Worm (Caenorhabditis elegans) whole organism, young adult: ENCODE data around the gene sri-60.

Experiments used
- B0019.2 ChIP-seq: fragments of 200-800 bp; sonication (Bioruptor generic); conservative IDR thresholded peaks from 2 replicates; pipeline ENCODE4 v1.3.6; 2022; ENCODE audit warnings: missing genetic modification reagents, missing genetic modification characterization, missing compliant biosample characterization
- let-607 ChIP-seq, 2 experiments: fragments of 200-800 bp in 1 of 2; sonication (Bioruptor generic) in 1 of 2; sonication (generic microtip) in 1 of 2; optimal IDR thresholded peaks; 2 replicates each; lab custom pipeline; 2016 to 2018; ENCODE audit warnings: mild to moderate bottlenecking in 2 of 2, missing compliant biosample characterization in 2 of 2, missing genetic modification characterization in 2 of 2, moderate library complexity in 2 of 2, missing genotype in 1 of 2
- madf-10 ChIP-seq: sonication (generic microtip); optimal IDR thresholded peaks from 2 replicates; lab custom pipeline; 2016; ENCODE audit warnings: mild to moderate bottlenecking, missing genetic modification characterization, missing compliant biosample characterization
- nhr-90 ChIP-seq: sonication (generic microtip); optimal IDR thresholded peaks from 2 replicates; lab custom pipeline; 2016; ENCODE audit warnings: missing genotype, mild to moderate bottlenecking, missing genetic modification characterization, missing compliant biosample characterization
- snpc-1.1 ChIP-seq: sonication (generic microtip); optimal IDR thresholded peaks from 2 replicates; lab custom pipeline; 2017; ENCODE audit warnings: missing genetic modification characterization, mild to moderate bottlenecking, missing compliant biosample characterization, antibody characterized with exemption, moderate library complexity, missing genotype, missing genetic modification reagents; ENCODE audit not compliant: insufficient read depth

DNA sequence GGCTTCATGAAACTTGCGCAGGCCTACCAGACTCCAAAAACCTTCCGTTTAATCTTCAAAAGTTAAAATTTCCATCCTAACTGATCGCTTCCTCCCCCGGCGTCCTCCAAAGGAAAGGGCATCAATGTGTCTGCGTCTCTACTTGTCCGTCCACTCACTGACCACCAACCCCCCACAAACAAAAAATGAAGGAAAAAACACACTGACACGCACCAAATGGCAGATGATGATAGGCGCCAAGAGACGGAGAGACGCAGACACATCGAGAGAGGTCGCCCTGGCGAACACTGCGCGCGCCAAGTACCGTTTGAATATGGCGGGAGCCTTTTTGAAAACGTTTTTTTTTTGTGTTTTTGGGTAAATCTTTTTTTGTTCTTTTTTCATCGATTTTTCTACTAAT is 32.1 kb upstream of the sri-60 start:
- TF ChIP-seq nhr-90 (tag; lab: Kevin White, UChicago) = no peak
- no peak for TF ChIP-seq snpc-1.1 (tag; lab: Kevin White, UChicago)
- no peak for TF ChIP-seq madf-10 (tag; lab: Kevin White, UChicago)
- TF ChIP-seq let-607 (tag; optimal IDR thresholded peaks at IDR 0.05; lab: Kevin White, UChicago) = no peak
- no peak for TF ChIP-seq B0019.2 (GFP tag; lab: Robert Waterston, UW)
